Worm (Caenorhabditis elegans) whole organism, early embryonic: Measurements from ENCODE around the gene B0244.7.

Experiments
- B0310.2 ChIP-seq: sonication (generic microtip); optimal IDR thresholded peaks from 2 replicates; lab custom pipeline; 2016; ENCODE audit warnings: mild to moderate bottlenecking, missing genetic modification characterization, missing compliant biosample characterization
- ama-1 ChIP-seq: fragments of 150-350 bp; optimal IDR thresholded peaks from 2 replicates; lab custom pipeline; 2014
- hmg-4 ChIP-seq: fragments of 200-800 bp; sonication (Bioruptor generic); optimal IDR thresholded peaks from 2 replicates; lab custom pipeline; 2018; ENCODE audit warnings: mild to moderate bottlenecking, missing genetic modification characterization, missing compliant biosample characterization
- hnd-1 ChIP-seq: sonication (generic microtip); optimal IDR thresholded peaks from 2 replicates; lab custom pipeline; 2016; ENCODE audit warnings: missing genetic modification characterization, missing compliant biosample characterization
- sea-1 ChIP-seq: fragments of 200-800 bp; sonication (Bioruptor generic); conservative IDR thresholded peaks from 2 replicates; pipeline ENCODE4 v1.3.6; 2022; ENCODE audit warnings: missing genetic modification characterization, missing compliant biosample characterization
- tbx-37 ChIP-seq: fragments of 200-800 bp; sonication (Bioruptor generic); conservative IDR thresholded peaks from 2 replicates; pipeline ENCODE4 v1.3.6; 2022; ENCODE audit warnings: missing genetic modification reagents, missing genetic modification characterization, missing compliant biosample characterization

ce11 chrIII:5683998-5684397 is 47.3 kb upstream of the B0244.7 start, which contains the start of gene rcan-1:
- TF ChIP-seq hmg-4: no peak
- TF ChIP-seq B0310.2 (tag; lab: Kevin White, UChicago): no peak
- no peak for TF ChIP-seq ama-1
- no peak for TF ChIP-seq hnd-1 (tag; lab: Kevin White, UChicago)
- no peak for TF ChIP-seq sea-1
- TF ChIP-seq tbx-37 (GFP tag; lab: Robert Waterston, UW): no peak
